Fruit fly (Drosophila melanogaster) whole organism, wandering third instar larva: ENCODE data around the gene CG34164.

ENCODE experiments used
- Abd-B ChIP-seq: fragments of >200 bp; optimal IDR thresholded peaks from 2 replicates; lab custom pipeline; 2017; ENCODE audit warnings: missing biosample characterization, missing genetic modification characterization
- CG32264 ChIP-seq: fragments of 200-800 bp; sonication (Bioruptor generic); optimal IDR thresholded peaks from 2 replicates; lab custom pipeline; 2016; ENCODE audit warnings: missing biosample characterization, missing genetic modification characterization
- CG9705 ChIP-seq: fragments of 200-800 bp; sonication (Bioruptor generic); optimal IDR thresholded peaks from 2 replicates; lab custom pipeline; 2018; ENCODE audit warnings: missing biosample characterization, mild to moderate bottlenecking, missing genetic modification characterization
- CrebA ChIP-seq: fragments of 200-800 bp; sonication (Bioruptor generic); optimal IDR thresholded peaks from 2 replicates; lab custom pipeline; 2016; ENCODE audit warnings: missing biosample characterization, mild to moderate bottlenecking, missing genetic modification characterization, borderline replicate concordance
- Dfd ChIP-seq: fragments of >200 bp; optimal IDR thresholded peaks from 2 replicates; lab custom pipeline; 2017; ENCODE audit warnings: missing biosample characterization, missing genetic modification characterization
- Dif ChIP-seq: fragments of 200-275, 200-300 bp; sonication (Bioruptor generic); optimal IDR thresholded peaks from 2 replicates; lab custom pipeline; 2018; ENCODE audit warnings: missing biosample characterization, missing genetic modification characterization; ENCODE audit not compliant: partially characterized antibody
- GATAd ChIP-seq: sonication (Bioruptor generic); optimal IDR thresholded peaks from 2 replicates; lab custom pipeline; 2016; ENCODE audit warnings: missing biosample characterization, missing genetic modification characterization
- HLH106 ChIP-seq: fragments of 200-800 bp; optimal IDR thresholded peaks from 3 replicates; lab custom pipeline; 2019; ENCODE audit warnings: missing biosample characterization, mild to moderate bottlenecking, missing genetic modification characterization, moderate library complexity
- Hnf4 ChIP-seq: fragments of 200-800 bp; sonication (Bioruptor generic); optimal IDR thresholded peaks from 2 replicates; lab custom pipeline; 2016; ENCODE audit warnings: missing biosample characterization, mild to moderate bottlenecking, missing genetic modification characterization
- Hr78 ChIP-seq: fragments of >200 bp; optimal IDR thresholded peaks from 2 replicates; lab custom pipeline; 2017; ENCODE audit warnings: missing biosample characterization, missing genetic modification characterization
- Hr83 ChIP-seq: fragments of 200-300 bp; sonication (Bioruptor generic); optimal IDR thresholded peaks from 2 replicates; lab custom pipeline; 2016; ENCODE audit warnings: missing biosample characterization, mild to moderate bottlenecking, missing genetic modification characterization, moderate library complexity; ENCODE audit not compliant: poor library complexity, severe bottlenecking
- Jra ChIP-seq: sonication (Bioruptor generic); optimal IDR thresholded peaks from 2 replicates; lab custom pipeline; 2016; ENCODE audit warnings: missing biosample characterization, missing genetic modification characterization
- Mio ChIP-seq: sonication (Bioruptor generic); optimal IDR thresholded peaks from 2 replicates; lab custom pipeline; 2016; ENCODE audit warnings: missing biosample characterization, missing genetic modification characterization
- Myc ChIP-seq: fragments of >200 bp; optimal IDR thresholded peaks from 2 replicates; lab custom pipeline; 2017
- N ChIP-seq: fragments of >200 bp; optimal IDR thresholded peaks from 2 replicates; lab custom pipeline; 2018; ENCODE audit warnings: missing biosample characterization, missing external identifiers, missing genetic modification characterization
- OdsH ChIP-seq: fragments of 200-800 bp; sonication (Bioruptor generic); optimal IDR thresholded peaks from 2 replicates; lab custom pipeline; 2016; ENCODE audit warnings: missing biosample characterization, mild to moderate bottlenecking, missing genetic modification characterization
- Rel ChIP-seq, 2 experiments: fragments of 200-800 bp; sonication (Bioruptor generic) in 1 of 2; optimal IDR thresholded peaks; 2 replicates in 1 of 2; 3 replicates in 1 of 2; lab custom pipeline; 2016 to 2019; ENCODE audit warnings: mild to moderate bottlenecking in 2 of 2, missing biosample characterization in 2 of 2, missing genetic modification characterization in 2 of 2, moderate library complexity in 1 of 2
- Sp1 ChIP-seq: fragments of 200-800 bp; sonication (Bioruptor generic); optimal IDR thresholded peaks from 3 replicates; lab custom pipeline; 2019; ENCODE audit warnings: missing biosample characterization, mild to moderate bottlenecking, missing genetic modification characterization, moderate library complexity
- Vsx2 ChIP-seq: fragments of 200-300, 225-300 bp; sonication (Bioruptor generic); optimal IDR thresholded peaks from 2 replicates; lab custom pipeline; 2018; ENCODE audit warnings: missing biosample characterization, missing genetic modification characterization; ENCODE audit not compliant: partially characterized antibody
- br ChIP-seq: fragments of 200-800 bp; sonication (Bioruptor generic); optimal IDR thresholded peaks from 2 replicates; lab custom pipeline; 2016; ENCODE audit warnings: missing biosample characterization, missing genetic modification characterization
- brk ChIP-seq: fragments of 200-800 bp; sonication (Bioruptor generic); optimal IDR thresholded peaks from 2 replicates; lab custom pipeline; 2016; ENCODE audit warnings: missing biosample characterization, mild to moderate bottlenecking, missing genetic modification characterization
- dl ChIP-seq, 2 experiments: fragments of 175-275, 200-275 bp in 1 of 2; fragments of 200-275 bp in 1 of 2; sonication (Bioruptor generic); optimal IDR thresholded peaks; lab custom pipeline; 2018; ENCODE audit warnings: mild to moderate bottlenecking in 2 of 2, missing biosample characterization in 2 of 2, missing genetic modification characterization in 2 of 2, moderate library complexity in 2 of 2; ENCODE audit not compliant: partially characterized antibody in 2 of 2, insufficient read depth in 1 of 2
- dmrt93B ChIP-seq: fragments of 200-800 bp; sonication (Bioruptor generic); optimal IDR thresholded peaks from 2 replicates; lab custom pipeline; 2018; ENCODE audit warnings: missing biosample characterization, mild to moderate bottlenecking, missing genetic modification characterization
- dsf ChIP-seq: sonication (Bioruptor generic); optimal IDR thresholded peaks from 2 replicates; lab custom pipeline; 2016; ENCODE audit warnings: missing biosample characterization, missing genetic modification characterization, borderline replicate concordance
- ey ChIP-seq: fragments of 200-800 bp; sonication (Bioruptor generic); optimal IDR thresholded peaks from 2 replicates; lab custom pipeline; 2016; ENCODE audit warnings: missing biosample characterization, missing genetic modification characterization
- foxo ChIP-seq, 2 experiments: fragments of 200-800 bp; sonication (Bioruptor generic); optimal IDR thresholded peaks; 2 replicates in 1 of 2; 3 replicates in 1 of 2; lab custom pipeline; 2016 to 2017; ENCODE audit warnings: missing biosample characterization in 2 of 2, missing genetic modification characterization in 2 of 2
- fru ChIP-seq: fragments of 200-800 bp; sonication (Bioruptor generic); optimal IDR thresholded peaks from 3 replicates; lab custom pipeline; 2016; ENCODE audit warnings: missing biosample characterization, mild to moderate bottlenecking, missing genetic modification characterization
- h ChIP-seq: fragments of 200-800 bp; sonication (Bioruptor generic); optimal IDR thresholded peaks from 3 replicates; lab custom pipeline; 2016; ENCODE audit warnings: missing biosample characterization, mild to moderate bottlenecking, missing genetic modification characterization
- jim ChIP-seq: fragments of 175-275, 200-325 bp; sonication (Bioruptor generic); optimal IDR thresholded peaks from 2 replicates; lab custom pipeline; 2016; ENCODE audit warnings: missing biosample characterization, mild to moderate bottlenecking, missing genetic modification characterization
- lola ChIP-seq: fragments of >200 bp; optimal IDR thresholded peaks from 2 replicates; lab custom pipeline; 2017; ENCODE audit warnings: missing biosample characterization, missing genetic modification characterization
- pan ChIP-seq: fragments of >200 bp; optimal IDR thresholded peaks from 2 replicates; lab custom pipeline; 2017
- psq ChIP-seq: fragments of 200-800 bp; sonication (Bioruptor generic); optimal IDR thresholded peaks from 3 replicates; lab custom pipeline; 2017; ENCODE audit warnings: missing biosample characterization, mild to moderate bottlenecking, missing genetic modification characterization, moderate library complexity
- rgr ChIP-seq: fragments of 200-800 bp; sonication (Bioruptor generic); optimal IDR thresholded peaks from 3 replicates; lab custom pipeline; 2016; ENCODE audit warnings: missing biosample characterization, mild to moderate bottlenecking, missing genetic modification characterization
- sage ChIP-seq: fragments of 200-800 bp; sonication (Bioruptor generic); optimal IDR thresholded peaks from 2 replicates; lab custom pipeline; 2016; ENCODE audit warnings: missing biosample characterization, mild to moderate bottlenecking, missing genetic modification characterization
- sv ChIP-seq: fragments of 200-800 bp; sonication (Bioruptor generic); optimal IDR thresholded peaks from 3 replicates; lab custom pipeline; 2016; ENCODE audit warnings: missing biosample characterization, missing genetic modification characterization
- tai ChIP-seq: sonication (Bioruptor generic); optimal IDR thresholded peaks from 2 replicates; lab custom pipeline; 2016; ENCODE audit warnings: missing biosample characterization, missing genetic modification characterization
- usp ChIP-seq: fragments of >200 bp; optimal IDR thresholded peaks from 2 replicates; lab custom pipeline; 2017; ENCODE audit warnings: missing biosample characterization, missing genetic modification characterization
- woc ChIP-seq: sonication (Bioruptor generic); optimal IDR thresholded peaks from 2 replicates; lab custom pipeline; 2016; ENCODE audit warnings: missing biosample characterization, mild to moderate bottlenecking, missing genetic modification characterization

CG34164 gene

DNA sequence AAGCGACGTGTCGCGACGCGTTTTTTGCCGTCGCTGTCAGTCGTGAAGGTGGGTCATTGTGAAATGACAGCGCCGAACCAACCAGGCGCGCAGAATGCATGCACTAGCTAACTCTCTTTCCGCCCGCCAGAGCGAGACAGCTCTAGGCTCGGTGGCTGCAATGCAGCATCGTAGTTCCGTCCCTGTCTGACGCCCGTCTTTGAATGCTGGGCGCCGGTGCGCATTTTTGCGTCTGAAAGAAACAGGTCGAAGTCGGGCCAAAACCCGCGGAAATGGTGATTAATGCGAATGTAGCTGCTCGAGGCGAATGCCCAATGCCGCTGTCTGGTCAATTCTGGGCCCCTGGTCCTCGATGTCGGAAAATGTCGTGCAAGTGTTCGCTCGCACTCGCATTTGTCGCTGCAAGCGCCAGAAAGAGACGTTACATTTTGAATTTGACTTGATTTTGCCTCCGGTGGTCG, 48.8 kb upstream of the CG34164 start:
- TF ChIP-seq Hr83 (GFP tag; lab: Kevin White, UChicago): peak; percentile 88
- TF ChIP-seq Sp1 (GFP tag; lab: Kevin White, UChicago): peak; percentile 76
- no peak for TF ChIP-seq sage (GFP tag; lab: Kevin White, UChicago)
- TF ChIP-seq Dfd: no peak
- no peak for TF ChIP-seq tai (GFP tag; lab: Kevin White, UChicago)
- TF ChIP-seq lola (GFP tag; lab: Kevin White, UChicago): no peak
- peak; percentile 56 for TF ChIP-seq fru (GFP tag; lab: Kevin White, UChicago)
- peak; percentile 48 for TF ChIP-seq ey (GFP tag; lab: Kevin White, UChicago)
- TF ChIP-seq dmrt93B: peak; percentile 12
- TF ChIP-seq sv (GFP tag; lab: Kevin White, UChicago): no peak
- no peak for TF ChIP-seq Abd-B
- no peak for TF ChIP-seq foxo (GFP tag; optimal IDR thresholded peaks at IDR 0.05; lab: Kevin White, UChicago)
- peak; percentile 45 for TF ChIP-seq rgr (GFP tag; lab: Kevin White, UChicago)
- no peak for TF ChIP-seq Myc
- TF ChIP-seq pan (lab: Kevin White, UChicago): no peak
- no peak for TF ChIP-seq OdsH (GFP tag; lab: Kevin White, UChicago)
- peak; percentile 3 for TF ChIP-seq CG9705 (GFP tag; lab: Kevin White, UChicago)
- peak; percentile 45 for TF ChIP-seq Hnf4 (GFP tag; lab: Kevin White, UChicago)
- no peak for TF ChIP-seq brk (GFP tag; lab: Kevin White, UChicago)
- no peak for TF ChIP-seq jim (GFP tag; lab: Kevin White, UChicago)
- no peak for TF ChIP-seq usp
- TF ChIP-seq CG32264 (GFP tag; lab: Kevin White, UChicago): no peak
- TF ChIP-seq Jra: peak; percentile 86
- no peak for TF ChIP-seq Mio (GFP tag; lab: Kevin White, UChicago)
- peak; percentile 51 for TF ChIP-seq HLH106
- TF ChIP-seq N (GFP tag; lab: Kevin White, UChicago): no peak
- peak; percentile 78 to 87 for TF ChIP-seq dl (GFP tag; optimal IDR thresholded peaks at IDR 0.05; lab: Kevin White, UChicago; ENCODE audit: insufficient read depth in 1 of 2, partially characterized antibody in 2 of 2)
- TF ChIP-seq GATAd (GFP tag; lab: Kevin White, UChicago): no peak
- TF ChIP-seq dsf: no peak
- no peak for TF ChIP-seq psq (GFP tag; lab: Kevin White, UChicago)
- TF ChIP-seq Rel (GFP tag; optimal IDR thresholded peaks at IDR 0.05; lab: Kevin White, UChicago): no peak
- TF ChIP-seq Rel (tag; optimal IDR thresholded peaks at IDR 0.05; lab: Kevin White, UChicago): peak; percentile 96
- no peak for TF ChIP-seq Vsx2
- no peak for TF ChIP-seq Dif (GFP tag; lab: Kevin White, UChicago)
- TF ChIP-seq Hr78 (GFP tag; lab: Kevin White, UChicago): no peak
- peak; percentile 86 for TF ChIP-seq h (GFP tag; lab: Kevin White, UChicago)
- no peak for TF ChIP-seq woc (GFP tag; lab: Kevin White, UChicago)
- peak; percentile 76 for TF ChIP-seq br (GFP tag; lab: Kevin White, UChicago)
- no peak for TF ChIP-seq CrebA (GFP tag; lab: Kevin White, UChicago)

DNA sequence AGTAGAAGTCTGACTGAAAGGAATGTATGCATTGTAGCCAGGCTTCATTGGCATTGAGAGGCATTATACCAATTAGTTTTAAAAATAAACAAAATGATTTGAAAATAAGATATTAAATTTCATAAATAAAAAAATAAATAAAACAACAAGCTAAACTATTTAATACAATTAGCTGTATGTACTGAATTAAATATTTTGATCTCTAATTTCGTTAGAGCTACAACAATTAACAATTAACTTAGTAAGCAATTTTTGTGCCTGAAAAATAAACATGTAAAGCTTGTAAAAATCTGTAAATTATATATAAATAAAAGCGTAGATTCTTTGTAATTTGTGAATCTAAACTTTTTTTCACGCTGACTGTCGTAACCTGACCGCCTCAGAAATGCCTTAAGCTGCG, 48.3 kb upstream of the CG34164 start, which contains the start of gene Rh5:
Gene Rh5, plus strand, starts transcription at position 301 of the 400 bp plus-strand sequence.
- TF ChIP-seq rgr (GFP tag; lab: Kevin White, UChicago): no peak
- no peak for TF ChIP-seq psq (GFP tag; lab: Kevin White, UChicago)
- TF ChIP-seq Dif (GFP tag; lab: Kevin White, UChicago): no peak
- TF ChIP-seq GATAd (GFP tag; lab: Kevin White, UChicago): no peak
- no peak for TF ChIP-seq lola (GFP tag; lab: Kevin White, UChicago)
- TF ChIP-seq br (GFP tag; lab: Kevin White, UChicago): no peak
- no peak for TF ChIP-seq N (GFP tag; lab: Kevin White, UChicago)
- no peak for TF ChIP-seq fru (GFP tag; lab: Kevin White, UChicago)
- no peak for TF ChIP-seq sage (GFP tag; lab: Kevin White, UChicago)
- TF ChIP-seq Rel (GFP tag; optimal IDR thresholded peaks at IDR 0.05; lab: Kevin White, UChicago): no peak
- no peak for TF ChIP-seq Rel (tag; optimal IDR thresholded peaks at IDR 0.05; lab: Kevin White, UChicago)
- no peak for TF ChIP-seq pan (lab: Kevin White, UChicago)
- TF ChIP-seq woc (GFP tag; lab: Kevin White, UChicago): no peak
- no peak for TF ChIP-seq Vsx2
